Fruit fly (Drosophila melanogaster) whole organism, embryonic: ENCODE data around the gene CG10055.

Source experiments
- Aef1 ChIP-seq: fragments of 200-800 bp; sonication (Bioruptor generic); IDR thresholded peaks from 3 replicates; pipeline ENCODE4 v1.3.6; 2022; ENCODE audit warnings: missing biosample characterization, missing genetic modification characterization
- CG10267 ChIP-seq: fragments of 200-800 bp; sonication (Bioruptor generic); optimal IDR thresholded peaks from 2 replicates; lab custom pipeline; 2018; ENCODE audit warnings: missing biosample characterization, mild to moderate bottlenecking, missing genetic modification characterization, moderate library complexity
- CG10654 ChIP-seq: fragments of 200-800 bp; sonication (Bioruptor generic); optimal IDR thresholded peaks from 2 replicates; lab custom pipeline; 2016; ENCODE audit warnings: missing biosample characterization, missing genetic modification characterization
- CG10979 ChIP-seq: fragments of 200-800 bp; sonication (Bioruptor generic); optimal IDR thresholded peaks from 2 replicates; lab custom pipeline; 2018; ENCODE audit warnings: missing biosample characterization, mild to moderate bottlenecking, missing genetic modification characterization, moderate library complexity
- CG11560 ChIP-seq: fragments of 200-800 bp; sonication (Bioruptor generic); IDR thresholded peaks from 3 replicates; pipeline ENCODE4 v1.3.6; 2022; ENCODE audit warnings: missing biosample characterization, missing genetic modification characterization
- CG12155 ChIP-seq: fragments of 200-800 bp; sonication (Bioruptor generic); optimal IDR thresholded peaks from 3 replicates; lab custom pipeline; 2016; ENCODE audit warnings: missing biosample characterization, missing genetic modification characterization
- CG13424 ChIP-seq: fragments of 200-800 bp; sonication (Bioruptor generic); optimal IDR thresholded peaks from 2 replicates; lab custom pipeline; 2019; ENCODE audit warnings: missing biosample characterization, mild to moderate bottlenecking, missing genetic modification characterization, moderate library complexity
- CG13775 ChIP-seq: fragments of 200-800 bp; sonication (Bioruptor generic); optimal IDR thresholded peaks from 3 replicates; lab custom pipeline; 2017; ENCODE audit warnings: missing biosample characterization, mild to moderate bottlenecking, missing genetic modification characterization
- CG14441 ChIP-seq: fragments of 200-800 bp; sonication (Bioruptor generic); IDR thresholded peaks from 2 replicates; pipeline ENCODE4 v1.3.6; 2022; ENCODE audit warnings: missing biosample characterization, missing genetic modification characterization
- CG14860 ChIP-seq: fragments of 200-800 bp; sonication (Bioruptor generic); IDR thresholded peaks from 3 replicates; pipeline ENCODE4 v1.3.6; 2022; ENCODE audit warnings: missing biosample characterization, missing genetic modification characterization; ENCODE audit not compliant: partially characterized antibody
- CG1647 ChIP-seq: fragments of 200-800 bp; sonication (Bioruptor generic); optimal IDR thresholded peaks from 3 replicates; lab custom pipeline; 2016; ENCODE audit warnings: missing biosample characterization, missing genetic modification characterization
- CG18262 ChIP-seq: fragments of 200-800 bp; optimal IDR thresholded peaks from 3 replicates; lab custom pipeline; 2019; ENCODE audit warnings: missing biosample characterization, mild to moderate bottlenecking, missing genetic modification characterization, moderate library complexity
- CG1832 ChIP-seq: fragments of 200-800 bp; sonication (Bioruptor generic); optimal IDR thresholded peaks from 2 replicates; lab custom pipeline; 2017; ENCODE audit warnings: missing biosample characterization, mild to moderate bottlenecking, missing genetic modification characterization, inconsistent platforms
- CG2129 ChIP-seq: fragments of 200-800 bp; sonication (Bioruptor generic); IDR thresholded peaks from 2 replicates; pipeline ENCODE4 v1.3.6; 2022; ENCODE audit warnings: missing biosample characterization, missing genetic modification characterization; ENCODE audit not compliant: partially characterized antibody
- CG2678 ChIP-seq: fragments of 200-800 bp; sonication (Bioruptor generic); optimal IDR thresholded peaks from 3 replicates; lab custom pipeline; 2019; ENCODE audit warnings: missing biosample characterization, mild to moderate bottlenecking, missing genetic modification characterization, moderate library complexity
- CG30020 ChIP-seq: fragments of 200-800 bp; optimal IDR thresholded peaks from 2 replicates; lab custom pipeline; 2019; ENCODE audit warnings: missing biosample characterization, mild to moderate bottlenecking, missing genetic modification characterization, moderate library complexity
- CG31365 ChIP-seq: fragments of 200-800 bp; sonication (Bioruptor generic); optimal IDR thresholded peaks from 2 replicates; lab custom pipeline; 2018; ENCODE audit warnings: missing biosample characterization, mild to moderate bottlenecking, missing genetic modification characterization
- CG31388 ChIP-seq: fragments of 200-800 bp; sonication (Bioruptor generic); optimal IDR thresholded peaks from 2 replicates; lab custom pipeline; 2016; ENCODE audit warnings: missing biosample characterization, missing genetic modification characterization
- CG3838 ChIP-seq: fragments of 200-800 bp; sonication (Bioruptor generic); optimal IDR thresholded peaks from 3 replicates; lab custom pipeline; 2016; ENCODE audit warnings: missing biosample characterization, missing genetic modification characterization
- CG3847 ChIP-seq: fragments of 200-800 bp; sonication (Bioruptor generic); IDR thresholded peaks from 2 replicates; pipeline ENCODE4 v1.3.6; 2022; ENCODE audit warnings: missing biosample characterization, missing genetic modification characterization
- CG7786 ChIP-seq: fragments of 200-800 bp; sonication (Bioruptor generic); optimal IDR thresholded peaks from 2 replicates; lab custom pipeline; 2016; ENCODE audit warnings: missing biosample characterization, missing genetic modification characterization
- CG8765 ChIP-seq: fragments of 200-800 bp; sonication (Bioruptor generic); IDR thresholded peaks from 2 replicates; pipeline ENCODE4 v1.3.6; 2022; ENCODE audit warnings: missing biosample characterization, missing genetic modification characterization
- CkIIα-i1 ChIP-seq: fragments of 200-800 bp; sonication (Bioruptor generic); IDR thresholded peaks from 2 replicates; pipeline ENCODE4 v1.3.6; 2022; ENCODE audit warnings: missing biosample characterization, missing genetic modification characterization
- CrebB ChIP-seq: fragments of 200-800 bp; sonication (Bioruptor generic); optimal IDR thresholded peaks from 3 replicates; lab custom pipeline; 2018; ENCODE audit warnings: missing biosample characterization, mild to moderate bottlenecking, missing genetic modification characterization
- E2f1 ChIP-seq: fragments of 200-800 bp; sonication (Bioruptor generic); IDR thresholded peaks from 2 replicates; pipeline ENCODE4 v1.3.6; 2022; ENCODE audit warnings: missing biosample characterization, missing genetic modification characterization
- HLHmδ ChIP-seq: fragments of 200-800 bp; sonication (Bioruptor generic); optimal IDR thresholded peaks from 2 replicates; lab custom pipeline; 2018; ENCODE audit warnings: missing biosample characterization, mild to moderate bottlenecking, missing genetic modification characterization, moderate library complexity
- HmgZ ChIP-seq: fragments of 200-800 bp; sonication (Bioruptor generic); optimal IDR thresholded peaks from 2 replicates; lab custom pipeline; 2018; ENCODE audit warnings: missing biosample characterization, mild to moderate bottlenecking, missing genetic modification characterization
- Mrtf ChIP-seq: fragments of 200-800 bp; sonication (Bioruptor generic); IDR thresholded peaks from 3 replicates; pipeline ENCODE4 v1.3.6; 2022; ENCODE audit warnings: missing biosample characterization, missing genetic modification characterization
- Rx ChIP-seq: fragments of 200-800 bp; sonication (Bioruptor generic); IDR thresholded peaks from 2 replicates; pipeline ENCODE4 v1.3.6; 2022; ENCODE audit warnings: missing biosample characterization, missing genetic modification characterization
- Taf1 ChIP-seq: fragments of 200-800 bp; sonication (Bioruptor generic); IDR thresholded peaks from 2 replicates; pipeline ENCODE4 v1.3.6; 2022; ENCODE audit warnings: missing biosample characterization, missing genetic modification characterization
- Trl ChIP-seq, 3 experiments: fragments of >200 bp in 2 of 3; fragments of 200-800 bp in 1 of 3; sonication (Bioruptor generic) in 1 of 3; optimal IDR thresholded peaks; 2 replicates in 1 of 3; 3 replicates in 2 of 3; lab custom pipeline; 2016 to 2017; ENCODE audit warnings: missing biosample characterization in 1 of 3, missing genetic modification characterization in 1 of 3
- Usf ChIP-seq: fragments of 200-800 bp; sonication (Bioruptor generic); optimal IDR thresholded peaks from 2 replicates; lab custom pipeline; 2017; ENCODE audit warnings: missing genotype, missing biosample characterization, missing genetic modification characterization
- ac ChIP-seq: fragments of 200-800 bp; sonication (Bioruptor generic); optimal IDR thresholded peaks from 3 replicates; lab custom pipeline; 2017; ENCODE audit warnings: missing biosample characterization, mild to moderate bottlenecking, missing genetic modification characterization
- ase ChIP-seq: fragments of 200-800 bp; sonication (Bioruptor generic); IDR thresholded peaks from 3 replicates; pipeline ENCODE4 v1.3.6; 2022; ENCODE audit warnings: missing biosample characterization, missing genetic modification characterization
- dm ChIP-seq: fragments of 200-800 bp; sonication (Bioruptor generic); optimal IDR thresholded peaks from 3 replicates; lab custom pipeline; 2016; ENCODE audit warnings: missing biosample characterization, missing genetic modification characterization
- dmrt99B ChIP-seq: fragments of 200-800 bp; sonication (Bioruptor generic); optimal IDR thresholded peaks from 2 replicates; lab custom pipeline; 2018; ENCODE audit warnings: missing biosample characterization, mild to moderate bottlenecking, missing genetic modification characterization, moderate library complexity
- ewg ChIP-seq: fragments of 200-800 bp; sonication (Bioruptor generic); optimal IDR thresholded peaks from 3 replicates; lab custom pipeline; 2017; ENCODE audit warnings: mild to moderate bottlenecking, missing biosample characterization, missing genetic modification reagents, missing genetic modification characterization
- gcm2 ChIP-seq: fragments of 200-800 bp; sonication (Bioruptor generic); optimal IDR thresholded peaks from 2 replicates; lab custom pipeline; 2016; ENCODE audit warnings: missing biosample characterization, missing genetic modification characterization
- gsb ChIP-seq: fragments of 200-800 bp; sonication (Bioruptor generic); IDR thresholded peaks from 2 replicates; pipeline ENCODE4 v1.3.6; 2022; ENCODE audit warnings: missing biosample characterization, missing genetic modification characterization
- gt ChIP-seq: fragments of 200-800 bp; sonication (Bioruptor generic); IDR thresholded peaks from 2 replicates; pipeline ENCODE4 v1.3.6; 2022; ENCODE audit warnings: missing biosample characterization, missing genetic modification characterization
- ham ChIP-seq: fragments of 200-800 bp; sonication (Bioruptor generic); IDR thresholded peaks from 2 replicates; pipeline ENCODE4 v1.3.6; 2022; ENCODE audit warnings: missing biosample characterization, missing genetic modification characterization
- her ChIP-seq: fragments of 200-800 bp; sonication (Bioruptor generic); optimal IDR thresholded peaks from 2 replicates; lab custom pipeline; 2016; ENCODE audit warnings: missing biosample characterization, missing genetic modification characterization
- hkb ChIP-seq, 2 experiments: fragments of 200-800 bp in 1 of 2; fragments of >200 bp in 1 of 2; sonication (Bioruptor generic) in 1 of 2; IDR thresholded peaks in 1 of 2; optimal IDR thresholded peaks in 1 of 2; 2 replicates each; pipeline versions ENCODE4 v1.3.6 to Lab custom; 2017 to 2022; ENCODE audit warnings: missing biosample characterization in 1 of 2, missing genetic modification characterization in 1 of 2
- peb ChIP-seq: fragments of 200-800 bp; sonication (Bioruptor generic); IDR thresholded peaks from 2 replicates; pipeline ENCODE4 v1.3.6; 2022; ENCODE audit warnings: missing biosample characterization, missing genetic modification characterization
- pita ChIP-seq: fragments of 200-800 bp; sonication (Bioruptor generic); optimal IDR thresholded peaks from 2 replicates; lab custom pipeline; 2017; ENCODE audit warnings: missing biosample characterization, mild to moderate bottlenecking, missing genetic modification characterization
- unc-4 ChIP-seq: fragments of 200-800 bp; sonication (Bioruptor generic); IDR thresholded peaks from 2 replicates; pipeline ENCODE4 v1.3.6; 2022; ENCODE audit warnings: missing biosample characterization, missing genetic modification characterization; ENCODE audit not compliant: partially characterized antibody
- wek ChIP-seq: fragments of 200-800 bp; sonication (Bioruptor generic); optimal IDR thresholded peaks from 3 replicates; lab custom pipeline; 2018; ENCODE audit warnings: missing biosample characterization, mild to moderate bottlenecking, missing genetic modification characterization, moderate library complexity
- zfh2 ChIP-seq: fragments of 200-800 bp; sonication (Bioruptor generic); optimal IDR thresholded peaks from 2 replicates; lab custom pipeline; 2016; ENCODE audit warnings: missing biosample characterization, missing genetic modification characterization

The CG10055 gene

dm6 chr3R:7150544-7151406 is 35.7 kb downstream of the CG10055 start, which contains the start of the genes gfzf and Sas-4 (continued):
- TF ChIP-seq CG3847 (peak; percentile 80), CG12155 (GFP tag; lab: Kevin White, UChicago) (peak; percentile 44), gt (0 out of 2 replicates have a peak, but pooled peaks have one; percentile 29), CG1647 (GFP tag; lab: Kevin White, UChicago) (no peak), CG14860 (GFP tag; lab: Robert Waterston, UW) (no peak), CkIIα-i1 (GFP tag; lab: Robert Waterston, UW) (no peak), CG31365 (no peak), CG10267 (tag; lab: Kevin White, UChicago) (peak; percentile 92), Mrtf (GFP tag; lab: Robert Waterston, UW) (0 out of 3 replicates have a peak, but pooled peaks have one; percentile 37), CG2678 (tag; lab: Kevin White, UChicago) (no peak), CG30020 (peak; percentile 34), HLHmδ (GFP tag; lab: Kevin White, UChicago) (no peak), Trl (optimal IDR thresholded peaks at IDR 0.05; lab: Kevin White, UChicago) (no peak), Trl (GFP tag; optimal IDR thresholded peaks at IDR 0.05; lab: Kevin White, UChicago) (peak; percentile 39), CG18262 (tag; lab: Kevin White, UChicago) (peak; percentile 62), dmrt99B (tag; lab: Kevin White, UChicago) (no peak), CG1832 (GFP tag; lab: Kevin White, UChicago) (no peak), her (GFP tag; lab: Kevin White, UChicago) (no peak), unc-4 (GFP tag; lab: Robert Waterston, UW) (no peak), ham (no peak; the same call in 1 of the 2 replicates), wek (GFP tag; lab: Kevin White, UChicago) (no peak), HmgZ (tag; lab: Kevin White, UChicago) (peak; percentile 19), dm (GFP tag; lab: Kevin White, UChicago) (no peak), ase (GFP tag; lab: Robert Waterston, UW) (no peak), CG13775 (GFP tag; lab: Kevin White, UChicago) (peak; percentile 78), Usf (GFP tag; lab: Kevin White, UChicago) (peak; percentile 64), CG31388 (GFP tag; lab: Kevin White, UChicago) (peak; percentile 44), CG11560 (tag; lab: Robert Waterston, UW) (no peak; the same call in 1 of the 3 replicates), Aef1 (GFP tag; lab: Robert Waterston, UW) (peak; percentile 73), CG2129 (no peak), CG7786 (no peak), CG3838 (GFP tag; lab: Kevin White, UChicago) (no peak), CG10654 (peak; percentile 54), CG13424 (tag; lab: Kevin White, UChicago) (peak; percentile 47), ewg (GFP tag; lab: Kevin White, UChicago) (peak; percentile 40), hkb (optimal IDR thresholded peaks at IDR 0.05; lab: Kevin White, UChicago) (no peak), hkb (GFP tag; IDR thresholded peaks at IDR 0.05; lab: Robert Waterston, UW) (peak; percentile 48; the same call in 1 of the 2 replicates), gcm2 (GFP tag; lab: Kevin White, UChicago) (no peak), Rx (GFP tag; lab: Robert Waterston, UW) (peak; percentile 44; the same call in 1 of the 2 replicates), Taf1 (GFP tag; lab: Robert Waterston, UW) (peak; percentile 48), peb (GFP tag; lab: Robert Waterston, UW) (peak; percentile 51; the same call in 1 of the 2 replicates), ac (GFP tag; lab: Kevin White, UChicago) (no peak), CG14441 (GFP tag; lab: Robert Waterston, UW) (peak; percentile 57), pita (GFP tag; lab: Kevin White, UChicago) (no peak), E2f1 (GFP tag; lab: Robert Waterston, UW) (no peak; the same call in 1 of the 2 replicates), CG8765 (GFP tag; lab: Robert Waterston, UW) (peak; percentile 35; the same call in 1 of the 2 replicates), zfh2 (GFP tag; lab: Kevin White, UChicago) (peak; percentile 70), CG10979 (tag; lab: Kevin White, UChicago) (peak; percentile 35), gsb (no peak), CrebB (tag; lab: Kevin White, UChicago) (no peak)
